Fruit fly (Drosophila melanogaster): ENCODE data around the gene Hs3st-B.

Gene Hs3st-B

dm6 chrX:19298785-19299114 lies 50.3 kb downstream of the Hs3st-B start (continued):
- TF ChIP-seq tna (GFP tag; IDR thresholded peaks at IDR 0.05; ENCODE audit: partially characterized antibody) (no peak), tll (GFP tag; optimal IDR thresholded peaks at IDR 0.05) (no peak), ro (GFP tag; IDR thresholded peaks at IDR 0.05) (no peak), CG1603 (tag; optimal IDR thresholded peaks at IDR 0.05) (peak; percentile 35), prd (optimal IDR thresholded peaks at IDR 0.05) (no peak), prd (GFP tag; IDR thresholded peaks at IDR 0.05) (peak; percentile 71), CG2116 (GFP tag; optimal IDR thresholded peaks at IDR 0.05) (no peak), ERR (GFP tag; optimal IDR thresholded peaks at IDR 0.05) (no peak), dan (GFP tag; IDR thresholded peaks at IDR 0.05) (no peak), Sry-δ (GFP tag; optimal IDR thresholded peaks at IDR 0.05) (no peak), Camta (GFP tag; optimal IDR thresholded peaks at IDR 0.05) (no peak), otp (GFP tag; IDR thresholded peaks at IDR 0.05) (peak; percentile 48; the same call in 1 of the 3 replicates), pum (GFP tag; optimal IDR thresholded peaks at IDR 0.05) (peak; percentile 29), CG17361 (GFP tag; IDR thresholded peaks at IDR 0.05) (no peak; the same call in 2 of the 3 replicates), amos (GFP tag; IDR thresholded peaks at IDR 0.05; ENCODE audit: partially characterized antibody) (no peak), tap (tag; optimal IDR thresholded peaks at IDR 0.05) (peak; percentile 35), D (optimal IDR thresholded peaks at IDR 0.05) (no peak), D (GFP tag; optimal IDR thresholded peaks at IDR 0.05) (no peak), Antp (GFP tag; optimal IDR thresholded peaks at IDR 0.05) (no peak), CG9437 (GFP tag; optimal IDR thresholded peaks at IDR 0.05) (no peak), onecut (GFP tag; IDR thresholded peaks at IDR 0.05) (peak; percentile 39), CG15601 (tag; optimal IDR thresholded peaks at IDR 0.05) (no peak), fd3F (GFP tag; optimal IDR thresholded peaks at IDR 0.05) (peak; percentile 4), CG11093 (GFP tag; IDR thresholded peaks at IDR 0.05) (peak; percentile 46; the same call in 1 of the 3 replicates), Fer1 (GFP tag; optimal IDR thresholded peaks at IDR 0.05) (no peak), Tbp (GFP tag; optimal IDR thresholded peaks at IDR 0.05) (no peak), ham (GFP tag; IDR thresholded peaks at IDR 0.05) (no peak), CG15479 (GFP tag; optimal IDR thresholded peaks at IDR 0.05) (no peak), Sry-β (GFP tag; optimal IDR thresholded peaks at IDR 0.05) (no peak), esg (GFP tag; conservative IDR thresholded peaks at IDR 0.05) (no peak; the same call in 1 of the 2 replicates), BEAF-32 (GFP tag; optimal IDR thresholded peaks at IDR 0.05) (no peak), kah (GFP tag; optimal IDR thresholded peaks at IDR 0.05) (peak; percentile 24), CG2199 (GFP tag; IDR thresholded peaks at IDR 0.05) (no peak), CG6254 (GFP tag; optimal IDR thresholded peaks at IDR 0.05) (no peak), slou (GFP tag; optimal IDR thresholded peaks at IDR 0.05) (no peak), CG10366 (GFP tag; IDR thresholded peaks at IDR 0.05) (peak; percentile 70), BtbVII (GFP tag; optimal IDR thresholded peaks at IDR 0.05) (no peak), Hr3 (GFP tag; optimal IDR thresholded peaks at IDR 0.05) (no peak), CG12391 (tag; optimal IDR thresholded peaks at IDR 0.05) (peak; percentile 67), CG15269 (tag; optimal IDR thresholded peaks at IDR 0.05) (peak; percentile 50), CG13123 (GFP tag; optimal IDR thresholded peaks at IDR 0.05) (no peak), NC2α (GFP tag; optimal IDR thresholded peaks at IDR 0.05) (no peak), grau (tag; optimal IDR thresholded peaks at IDR 0.05) (peak; percentile 98), Fer3 (tag; optimal IDR thresholded peaks at IDR 0.05) (peak; percentile 53), CG14014 (GFP tag; IDR thresholded peaks at IDR 0.05) (peak; percentile 49; the same call in 1 of the 2 replicates), Kr (GFP tag; optimal IDR thresholded peaks at IDR 0.05) (no peak), CG13424 (tag; optimal IDR thresholded peaks at IDR 0.05) (peak; percentile 44), CG34422 (GFP tag; IDR thresholded peaks at IDR 0.05) (peak; percentile 35; the same call in 2 of the 3 replicates), CG17328 (GFP tag; IDR thresholded peaks at IDR 0.05) (peak; percentile 61), MBD-R2 (GFP tag; IDR thresholded peaks at IDR 0.05) (no peak), CG12659 (GFP tag; optimal IDR thresholded peaks at IDR 0.05) (no peak), CG14441 (GFP tag; IDR thresholded peaks at IDR 0.05) (peak; percentile 53; the same call in 1 of the 2 replicates)
